Worm (Caenorhabditis elegans) whole organism, L2 larva: ENCODE results near the gene srw-22.

ENCODE experiments used
- blmp-1 ChIP-seq: sonication (generic microtip); optimal IDR thresholded peaks from 2 replicates; lab custom pipeline; 2017; ENCODE audit warnings: missing genetic modification characterization, mild to moderate bottlenecking, missing compliant biosample characterization, antibody characterized with exemption, moderate library complexity; ENCODE audit not compliant: insufficient read depth
- unc-55 ChIP-seq: fragments of 150-350 bp; sonication (generic microtip); optimal IDR thresholded peaks from 3 replicates; lab custom pipeline; 2014; ENCODE audit warnings: missing biosample characterization, missing genetic modification reagents, missing genetic modification characterization

DNA sequence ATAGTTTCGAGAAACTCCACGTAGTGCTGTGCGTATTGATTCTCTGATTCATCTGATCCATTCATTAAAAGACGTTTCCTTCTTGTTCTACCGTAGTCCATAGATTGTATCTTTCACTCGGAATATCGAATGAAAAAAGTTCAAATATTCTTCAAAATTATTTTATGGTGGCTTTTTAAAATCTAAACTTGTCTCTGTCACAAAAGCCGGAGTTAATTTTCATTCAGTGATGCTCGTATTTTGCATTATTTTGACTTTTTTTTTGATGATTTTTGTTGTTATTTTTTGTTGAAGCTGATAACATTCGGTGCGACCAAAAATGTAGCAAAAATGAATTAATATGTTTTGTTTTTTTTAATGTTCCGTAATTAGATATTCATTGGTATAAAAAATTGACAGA, 32.7 kb upstream of the srw-22 start, which contains the start of gene nhr-164:
- TF ChIP-seq blmp-1 (tag; lab: Kevin White, UChicago) (no peak), unc-55 (GFP tag; lab: Kevin White, UChicago) (no peak)
